Fruit fly (Drosophila melanogaster): ENCODE measurements around the gene nAChRbeta3.

Gene nAChRbeta3

dm6 chr2L:521001-521827 is 23.7 kb upstream of the nAChRbeta3 start (continued):
- TF ChIP-seq CG2889 (GFP tag; IDR thresholded peaks at IDR 0.05), result no peak
- TF ChIP-seq Bdp1 (GFP tag; optimal IDR thresholded peaks at IDR 0.05), result no peak
- TF ChIP-seq ERR (GFP tag; optimal IDR thresholded peaks at IDR 0.05), result no peak
- no peak for TF ChIP-seq insv (GFP tag; optimal IDR thresholded peaks at IDR 0.05)
- TF ChIP-seq Pdp1 (GFP tag; optimal IDR thresholded peaks at IDR 0.05), result no peak
- no peak for TF ChIP-seq CG11504 (tag; optimal IDR thresholded peaks at IDR 0.05)
- no peak for TF ChIP-seq Ets97D (GFP tag; optimal IDR thresholded peaks at IDR 0.05)
- no peak for TF ChIP-seq CG11560 (tag; IDR thresholded peaks at IDR 0.05)
- TF ChIP-seq Gsc (GFP tag; IDR thresholded peaks at IDR 0.05), result no peak
- no peak for TF ChIP-seq hb (GFP tag; IDR thresholded peaks at IDR 0.05; ENCODE audit: partially characterized antibody)
- no peak for TF ChIP-seq E2f1 (GFP tag; IDR thresholded peaks at IDR 0.05)
- TF ChIP-seq Myb (GFP tag; optimal IDR thresholded peaks at IDR 0.05), result no peak
- TF ChIP-seq MTF-1 (GFP tag; optimal IDR thresholded peaks at IDR 0.05; ENCODE audit: borderline replicate concordance), result no peak
- TF ChIP-seq Ssrp (tag; optimal IDR thresholded peaks at IDR 0.05), result peak; percentile 49
- TF ChIP-seq CG6854 (GFP tag; optimal IDR thresholded peaks at IDR 0.05), result no peak
- no peak for TF ChIP-seq bowl (GFP tag; IDR thresholded peaks at IDR 0.05)
- peak; percentile 89 for TF ChIP-seq CG4360 (GFP tag; IDR thresholded peaks at IDR 0.05)
- no peak for TF ChIP-seq ewg (GFP tag; optimal IDR thresholded peaks at IDR 0.05)
- TF ChIP-seq gcm2 (GFP tag; optimal IDR thresholded peaks at IDR 0.05), result no peak
- TF ChIP-seq abd-A (tag; optimal IDR thresholded peaks at IDR 0.05), result peak; percentile 63
- no peak for TF ChIP-seq Bteb2 (GFP tag; optimal IDR thresholded peaks at IDR 0.05)
- no peak for TF ChIP-seq CG12659 (GFP tag; optimal IDR thresholded peaks at IDR 0.05)
- TF ChIP-seq grn (GFP tag; optimal IDR thresholded peaks at IDR 0.05), result peak; percentile 100
- no peak for TF ChIP-seq Antp (GFP tag; optimal IDR thresholded peaks at IDR 0.05)
- TF ChIP-seq CG34422 (GFP tag; IDR thresholded peaks at IDR 0.05), result 0 out of 3 replicates have a peak, but pooled peaks have one; percentile 6
- peak; percentile 94 for TF ChIP-seq sqz (GFP tag; optimal IDR thresholded peaks at IDR 0.05)
- TF ChIP-seq CG32772 (GFP tag; IDR thresholded peaks at IDR 0.05), result no peak
- TF ChIP-seq Mes4 (GFP tag; optimal IDR thresholded peaks at IDR 0.05), result no peak
- peak; percentile 82 for TF ChIP-seq crol (GFP tag; IDR thresholded peaks at IDR 0.05)
- TF ChIP-seq croc (GFP tag; conservative IDR thresholded peaks at IDR 0.05), result no peak
- TF ChIP-seq MESR4 (GFP tag; optimal IDR thresholded peaks at IDR 0.05), result no peak
- TF ChIP-seq Sox102F (GFP tag; optimal IDR thresholded peaks at IDR 0.05), result peak; percentile 10
- no peak for TF ChIP-seq ab (GFP tag; optimal IDR thresholded peaks at IDR 0.05)
- TF ChIP-seq CG18764 (GFP tag; optimal IDR thresholded peaks at IDR 0.05), result no peak
- TF ChIP-seq CG1832 (GFP tag; optimal IDR thresholded peaks at IDR 0.05), result peak; percentile 65
- no peak for TF ChIP-seq Side (GFP tag; optimal IDR thresholded peaks at IDR 0.05)
- no peak for TF ChIP-seq CG8281 (tag; optimal IDR thresholded peaks at IDR 0.05)
- no peak for TF ChIP-seq D19A (tag; optimal IDR thresholded peaks at IDR 0.05)
- peak; percentile 36 for TF ChIP-seq tap (tag; optimal IDR thresholded peaks at IDR 0.05)
- TF ChIP-seq peb (GFP tag; IDR thresholded peaks at IDR 0.05), result no peak
- TF ChIP-seq CG15479 (GFP tag; optimal IDR thresholded peaks at IDR 0.05), result peak; percentile 56
- no peak for TF ChIP-seq danr (GFP tag; IDR thresholded peaks at IDR 0.05)
- TF ChIP-seq gem (tag; optimal IDR thresholded peaks at IDR 0.05), result peak; percentile 45
- TF ChIP-seq CG4707 (GFP tag; optimal IDR thresholded peaks at IDR 0.05), result no peak
- no peak for TF ChIP-seq gcm (GFP tag; optimal IDR thresholded peaks at IDR 0.05)
- TF ChIP-seq HLHmδ (GFP tag; optimal IDR thresholded peaks at IDR 0.05), result no peak
- no peak for TF ChIP-seq CG17568 (GFP tag; optimal IDR thresholded peaks at IDR 0.05)
- 0 out of 2 replicates have a peak, but pooled peaks have one; percentile 8 for TF ChIP-seq Ptx1 (GFP tag; IDR thresholded peaks at IDR 0.05)
- TF ChIP-seq fru (optimal IDR thresholded peaks at IDR 0.05), result no peak
- TF ChIP-seq pfk (GFP tag; optimal IDR thresholded peaks at IDR 0.05), result no peak

Data from whole organism, embryonic.